Worm (Caenorhabditis elegans): ENCODE measurements around the gene rpl-10.

The rpl-10 gene

ce11 chrII:8162120-8162648 lies 18.5 kb downstream of the rpl-10 start, which contains the start of the genes emb-27 and rrf-3:
emb-27 (minus strand) TSS chrII:8162170.
rrf-3 (plus strand) TSS chrII:8162465.
- TF ChIP-seq B0019.2 (GFP tag; conservative IDR thresholded peaks at IDR 0.05) (no peak), cebp-1 (GFP tag; IDR thresholded peaks at IDR 0.05) (no peak), cebp-1 (tag; optimal IDR thresholded peaks at IDR 0.05) (no peak), mes-4 (tag; optimal IDR thresholded peaks at IDR 0.05) (no peak), hmg-1.2 (GFP tag; IDR thresholded peaks at IDR 0.05) (no peak), gei-17 (GFP tag; optimal IDR thresholded peaks at IDR 0.05) (no peak), aptf-2 (GFP tag; conservative IDR thresholded peaks at IDR 0.05) (no peak), dpff-1 (tag; optimal IDR thresholded peaks at IDR 0.05) (no peak), nhr-80 (tag; optimal IDR thresholded peaks at IDR 0.05) (no peak), F57C9.4 (tag; optimal IDR thresholded peaks at IDR 0.05) (no peak), ztf-6 (GFP tag; IDR thresholded peaks at IDR 0.05) (no peak), zfh-2 (GFP tag; conservative IDR thresholded peaks at IDR 0.05) (no peak), T26A5.8 (tag; optimal IDR thresholded peaks at IDR 0.05) (no peak), ztf-18 (tag; optimal IDR thresholded peaks at IDR 0.05) (peak; percentile 12), him-1 (tag; optimal IDR thresholded peaks at IDR 0.05) (no peak), sptf-2 (GFP tag; optimal IDR thresholded peaks at IDR 0.05) (no peak), ceh-79 (tag; optimal IDR thresholded peaks at IDR 0.05) (no peak), attf-3 (GFP tag; conservative IDR thresholded peaks at IDR 0.05) (peak; percentile 88), hlh-26 (GFP tag; conservative IDR thresholded peaks at IDR 0.05) (no peak), lsy-27 (tag; optimal IDR thresholded peaks at IDR 0.05; ENCODE audit: borderline replicate concordance, insufficient read depth) (no peak), lin-54 (GFP tag; optimal IDR thresholded peaks at IDR 0.05) (peak; percentile 51), rcor-1 (GFP tag; IDR thresholded peaks at IDR 0.05) (no peak), snpc-1.3 (tag; optimal IDR thresholded peaks at IDR 0.05; ENCODE audit: insufficient read depth) (no peak), pbrm-1 (GFP tag; IDR thresholded peaks at IDR 0.05) (no peak), F49E8.2 (tag; optimal IDR thresholded peaks at IDR 0.05; ENCODE audit: insufficient read depth) (no peak), F55B11.4 (tag; optimal IDR thresholded peaks at IDR 0.05; ENCODE audit: borderline replicate concordance, insufficient read depth) (no peak), F33H1.4 (GFP tag; IDR thresholded peaks at IDR 0.05) (peak; percentile 35; the same call in 1 of the 2 replicates), tbx-9 (tag; optimal IDR thresholded peaks at IDR 0.05; ENCODE audit: borderline replicate concordance) (no peak), attf-5 (GFP tag; optimal IDR thresholded peaks at IDR 0.05) (peak; percentile 83), mel-28 (tag; optimal IDR thresholded peaks at IDR 0.05; ENCODE audit: borderline replicate concordance) (no peak), egl-18 (GFP tag; IDR thresholded peaks at IDR 0.05) (no peak), lin-26 (GFP tag; IDR thresholded peaks at IDR 0.05) (no peak), Y79H2A.3 (GFP tag; conservative IDR thresholded peaks at IDR 0.05) (no peak), lir-1 (GFP tag; conservative IDR thresholded peaks at IDR 0.05) (no peak), hlh-12 (tag; optimal IDR thresholded peaks at IDR 0.05) (no peak), chd-7 (tag; optimal IDR thresholded peaks at IDR 0.05) (no peak), mxl-1 (tag; optimal IDR thresholded peaks at IDR 0.05) (no peak), madf-6 (GFP tag; IDR thresholded peaks at IDR 0.05) (peak; percentile 48), F22D6.2 (tag; optimal IDR thresholded peaks at IDR 0.05) (no peak), zim-3 (tag; optimal IDR thresholded peaks at IDR 0.05) (no peak), ceh-40 (GFP tag; IDR thresholded peaks at IDR 0.05) (no peak), ceh-100 (GFP tag; IDR thresholded peaks at IDR 0.05) (no peak), mcd-1 (GFP tag; IDR thresholded peaks at IDR 0.05) (peak; percentile 76), unc-62 (GFP tag; optimal IDR thresholded peaks at IDR 0.05) (no peak), Y67H2A.10 (GFP tag; conservative IDR thresholded peaks at IDR 0.05) (no peak), attf-6 (GFP tag; IDR thresholded peaks at IDR 0.05) (no peak), pha-4 (tag; optimal IDR thresholded peaks at IDR 0.05) (no peak), ceh-58 (GFP tag; IDR thresholded peaks at IDR 0.05) (no peak), egl-44 (GFP tag; IDR thresholded peaks at IDR 0.05) (no peak)
